Fruit fly (Drosophila melanogaster): ENCODE results near the gene mRpS21.

The mRpS21 gene

DNA sequence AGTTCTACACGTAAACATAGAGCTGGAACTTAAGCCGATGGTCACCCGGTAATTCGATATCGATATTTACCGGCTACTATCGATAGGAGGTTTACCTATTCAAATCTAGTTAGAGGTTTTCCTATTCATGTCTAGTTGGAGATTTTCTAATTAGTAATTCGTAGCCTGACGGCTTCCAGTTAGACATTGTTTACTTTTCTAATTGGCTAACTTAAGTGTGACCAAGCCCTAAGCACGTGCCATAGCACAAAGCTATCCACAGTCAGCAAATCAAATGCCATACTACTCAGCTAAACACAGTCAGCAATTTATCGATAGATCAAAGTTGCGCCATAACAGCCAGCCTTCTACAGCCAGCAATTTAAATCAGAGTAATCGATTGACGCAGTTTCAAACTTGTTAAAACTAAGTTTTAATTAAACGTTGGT lies 21.4 kb upstream of the mRpS21 start, which contains the start of gene Dpm3 (continued):
- TF ChIP-seq gsb-n (tag; optimal IDR thresholded peaks at IDR 0.05) = peak; percentile 54
- TF ChIP-seq Opbp (GFP tag; IDR thresholded peaks at IDR 0.05; ENCODE audit: partially characterized antibody) = peak; percentile 81; the same call in 2 of the 3 replicates
- peak; percentile 88 for TF ChIP-seq CG6791 (GFP tag; IDR thresholded peaks at IDR 0.05; ENCODE audit: partially characterized antibody)
- TF ChIP-seq CG7963 (GFP tag; IDR thresholded peaks at IDR 0.05; ENCODE audit: partially characterized antibody) = peak; percentile 73; the same call in 2 of the 3 replicates
- peak; percentile 32; the same call in 1 of the 2 replicates for TF ChIP-seq E2f1 (GFP tag; IDR thresholded peaks at IDR 0.05)
- no peak for TF ChIP-seq luna (GFP tag; optimal IDR thresholded peaks at IDR 0.05)
- no peak for TF ChIP-seq Ada2b (GFP tag; IDR thresholded peaks at IDR 0.05)
- peak; percentile 62 for TF ChIP-seq HLH54F (GFP tag; optimal IDR thresholded peaks at IDR 0.05)
- no peak for TF ChIP-seq Sox100B (GFP tag; optimal IDR thresholded peaks at IDR 0.05)
- peak; percentile 54 for TF ChIP-seq HmgD (GFP tag; optimal IDR thresholded peaks at IDR 0.05)
- TF ChIP-seq org-1 (GFP tag; optimal IDR thresholded peaks at IDR 0.05) = no peak
- TF ChIP-seq CG4617 (GFP tag; optimal IDR thresholded peaks at IDR 0.05; ENCODE audit: borderline replicate concordance) = peak; percentile 60
- peak; percentile 16 for TF ChIP-seq CG9727 (GFP tag; optimal IDR thresholded peaks at IDR 0.05)
- peak; percentile 88 for TF ChIP-seq Sin3A (optimal IDR thresholded peaks at IDR 0.05)
- TF ChIP-seq H2.0 (GFP tag; IDR thresholded peaks at IDR 0.05) = no peak
- no peak for TF ChIP-seq CG5953 (GFP tag; IDR thresholded peaks at IDR 0.05)
- no peak for TF ChIP-seq CG4404 (GFP tag; IDR thresholded peaks at IDR 0.05)
- no peak for TF ChIP-seq CG11398 (GFP tag; optimal IDR thresholded peaks at IDR 0.05)
- TF ChIP-seq lola (GFP tag; optimal IDR thresholded peaks at IDR 0.05) = no peak
- no peak for TF ChIP-seq CG17385 (GFP tag; optimal IDR thresholded peaks at IDR 0.05)
- TF ChIP-seq slbo (GFP tag; IDR thresholded peaks at IDR 0.05) = peak; percentile 70
- TF ChIP-seq Ets97D (GFP tag; optimal IDR thresholded peaks at IDR 0.05) = peak; percentile 78
- peak; percentile 58 for TF ChIP-seq CG12391 (tag; optimal IDR thresholded peaks at IDR 0.05)
- no peak for TF ChIP-seq fd64A (GFP tag; optimal IDR thresholded peaks at IDR 0.05)
- peak; percentile 60 for TF ChIP-seq CG15601 (tag; optimal IDR thresholded peaks at IDR 0.05)
- no peak for TF ChIP-seq CG43689 (GFP tag; IDR thresholded peaks at IDR 0.05)
- TF ChIP-seq CG33213 (GFP tag; optimal IDR thresholded peaks at IDR 0.05) = peak; percentile 76
- peak; percentile 99 for TF ChIP-seq Vsx1 (GFP tag; optimal IDR thresholded peaks at IDR 0.05)
- peak; percentile 49 for TF ChIP-seq Rfx (GFP tag; IDR thresholded peaks at IDR 0.05)
- TF ChIP-seq GATAe (GFP tag; conservative IDR thresholded peaks at IDR 0.05) = no peak
- TF ChIP-seq esg (GFP tag; conservative IDR thresholded peaks at IDR 0.05) = no peak
- TF ChIP-seq psq (GFP tag; optimal IDR thresholded peaks at IDR 0.05) = no peak
- TF ChIP-seq Optix (GFP tag; IDR thresholded peaks at IDR 0.05) = no peak
- no peak for TF ChIP-seq CG11723 (GFP tag; optimal IDR thresholded peaks at IDR 0.05)
- TF ChIP-seq CHES-1-like (GFP tag; optimal IDR thresholded peaks at IDR 0.05) = peak; percentile 68
- TF ChIP-seq PHDP (tag; optimal IDR thresholded peaks at IDR 0.05) = peak; percentile 17
- TF ChIP-seq bbx (GFP tag; IDR thresholded peaks at IDR 0.05; ENCODE audit: partially characterized antibody) = peak; percentile 86
- peak; percentile 51; the same call in 2 of the 3 replicates for TF ChIP-seq ci (GFP tag; IDR thresholded peaks at IDR 0.05)
- no peak for TF ChIP-seq CG7556 (GFP tag; optimal IDR thresholded peaks at IDR 0.05)
- peak; percentile 98 for TF ChIP-seq Ets65A (GFP tag)
- TF ChIP-seq CG12236 (GFP tag; optimal IDR thresholded peaks at IDR 0.05) = peak; percentile 21
- no peak for TF ChIP-seq btn (GFP tag; optimal IDR thresholded peaks at IDR 0.05)
- TF ChIP-seq zfh1 (GFP tag; IDR thresholded peaks at IDR 0.05) = 0 out of 3 replicates have a peak, but pooled peaks have one; percentile 39
- peak; percentile 82 for TF ChIP-seq CG2129 (GFP tag; IDR thresholded peaks at IDR 0.05; ENCODE audit: partially characterized antibody)
- peak; percentile 76 for TF ChIP-seq Hmr (GFP tag; optimal IDR thresholded peaks at IDR 0.05)
- TF ChIP-seq oc (tag; optimal IDR thresholded peaks at IDR 0.05) = no peak
- TF ChIP-seq CG17568 (GFP tag; optimal IDR thresholded peaks at IDR 0.05) = no peak
- TF ChIP-seq dpn (GFP tag; optimal IDR thresholded peaks at IDR 0.05) = peak; percentile 56 to 65
- TF ChIP-seq fd3F (GFP tag; optimal IDR thresholded peaks at IDR 0.05) = no peak
- TF ChIP-seq pb (GFP tag; optimal IDR thresholded peaks at IDR 0.05) = peak; percentile 58
- TF ChIP-seq CG2889 (GFP tag; IDR thresholded peaks at IDR 0.05) = no peak
